Fruit fly (Drosophila melanogaster) whole organism, prepupa: ENCODE measurements around the gene Dsp1.

ENCODE experiments used
- Blimp-1 ChIP-seq: fragments of 200-800 bp; sonication (Bioruptor generic); optimal IDR thresholded peaks from 3 replicates; lab custom pipeline; 2017; ENCODE audit warnings: missing biosample characterization, missing genetic modification characterization, mild to moderate bottlenecking, moderate library complexity, missing genetic modification reagents
- CG10669 ChIP-seq: fragments of 200-800 bp; sonication (Bioruptor generic); optimal IDR thresholded peaks from 3 replicates; lab custom pipeline; 2018; ENCODE audit warnings: missing biosample characterization, mild to moderate bottlenecking, missing genetic modification characterization, moderate library complexity
- CG11762 ChIP-seq: fragments of 200-800 bp; sonication (Bioruptor generic); optimal IDR thresholded peaks from 3 replicates; lab custom pipeline; 2016; ENCODE audit warnings: missing biosample characterization, missing genetic modification characterization; ENCODE audit not compliant: insufficient read depth
- CG15336 ChIP-seq: fragments of 200-800 bp; sonication (Bioruptor generic); IDR thresholded peaks from 2 replicates; pipeline ENCODE4 v1.3.6; 2022; ENCODE audit warnings: missing biosample characterization, missing genetic modification characterization
- CG16779 ChIP-seq: fragments of 200-800 bp; sonication (Bioruptor generic); optimal IDR thresholded peaks from 3 replicates; lab custom pipeline; 2017; ENCODE audit warnings: missing biosample characterization, mild to moderate bottlenecking, missing genetic modification characterization
- CG3032 ChIP-seq: fragments of 200-800 bp; optimal IDR thresholded peaks from 2 replicates; lab custom pipeline; 2019; ENCODE audit warnings: missing biosample characterization, mild to moderate bottlenecking, missing genetic modification characterization, moderate library complexity
- CG31627 ChIP-seq: fragments of 200-800 bp; sonication (Bioruptor generic); optimal IDR thresholded peaks from 3 replicates; lab custom pipeline; 2016; ENCODE audit warnings: missing biosample characterization, missing genetic modification characterization
- CG32006 ChIP-seq: fragments of 200-800 bp; sonication (Bioruptor generic); optimal IDR thresholded peaks from 3 replicates; lab custom pipeline; 2017; ENCODE audit warnings: missing biosample characterization, mild to moderate bottlenecking, missing genetic modification characterization
- CG3919 ChIP-seq: fragments of 200-800 bp; sonication (Bioruptor generic); optimal IDR thresholded peaks from 3 replicates; lab custom pipeline; 2016; ENCODE audit warnings: missing biosample characterization, missing genetic modification characterization
- CG4318 ChIP-seq: fragments of 200-800 bp; sonication (Bioruptor generic); optimal IDR thresholded peaks from 3 replicates; lab custom pipeline; 2017; ENCODE audit warnings: missing biosample characterization, mild to moderate bottlenecking, missing genetic modification characterization
- CG6276 ChIP-seq: fragments of 200-800 bp; sonication (Bioruptor generic); optimal IDR thresholded peaks from 2 replicates; lab custom pipeline; 2017; ENCODE audit warnings: missing biosample characterization, mild to moderate bottlenecking, missing genetic modification characterization
- CG6792 ChIP-seq: fragments of 200-800 bp; sonication (Bioruptor generic); optimal IDR thresholded peaks from 3 replicates; lab custom pipeline; 2016; ENCODE audit warnings: missing biosample characterization, missing genetic modification characterization
- CG6854 ChIP-seq: fragments of 200-800 bp; sonication (Bioruptor generic); optimal IDR thresholded peaks from 2 replicates; lab custom pipeline; 2017; ENCODE audit warnings: missing biosample characterization, mild to moderate bottlenecking, missing genetic modification characterization
- CG7368 ChIP-seq: fragments of 200-800 bp; sonication (Bioruptor generic); optimal IDR thresholded peaks from 3 replicates; lab custom pipeline; 2016; ENCODE audit warnings: missing biosample characterization, missing genetic modification characterization
- CG8119 ChIP-seq: fragments of 200-800 bp; sonication (Bioruptor generic); IDR thresholded peaks from 3 replicates; pipeline ENCODE4 v1.3.6; 2022; ENCODE audit warnings: missing biosample characterization, missing genetic modification characterization
- CG8319 ChIP-seq: fragments of 200-800 bp; sonication (Bioruptor generic); optimal IDR thresholded peaks from 3 replicates; lab custom pipeline; 2016; ENCODE audit warnings: missing biosample characterization, missing genetic modification characterization
- CG8632 ChIP-seq: fragments of 200-800 bp; sonication (Bioruptor generic); optimal IDR thresholded peaks from 3 replicates; lab custom pipeline; 2016; ENCODE audit warnings: missing biosample characterization, missing genetic modification characterization
- CG9139 ChIP-seq: fragments of 200-800 bp; sonication (Bioruptor generic); optimal IDR thresholded peaks from 3 replicates; lab custom pipeline; 2017; ENCODE audit warnings: missing biosample characterization, mild to moderate bottlenecking, missing genetic modification characterization
- Eip75B ChIP-seq: fragments of 200-800 bp; sonication (Bioruptor generic); optimal IDR thresholded peaks from 3 replicates; lab custom pipeline; 2016; ENCODE audit warnings: missing biosample characterization, missing genetic modification characterization
- Eip93F ChIP-seq: fragments of 200-800 bp; sonication (Bioruptor generic); optimal IDR thresholded peaks from 2 replicates; lab custom pipeline; 2016; ENCODE audit warnings: missing biosample characterization, mild to moderate bottlenecking, missing genetic modification characterization
- Gug ChIP-seq: fragments of 200-800 bp; sonication (Bioruptor generic); IDR thresholded peaks from 2 replicates; pipeline ENCODE4 v1.3.6; 2022; ENCODE audit warnings: missing biosample characterization, missing genetic modification characterization
- Hr38 ChIP-seq: sonication (Bioruptor generic); optimal IDR thresholded peaks from 2 replicates; lab custom pipeline; 2016; ENCODE audit warnings: missing biosample characterization, missing genetic modification characterization
- Hr39 ChIP-seq: fragments of 200-800 bp; sonication (Bioruptor generic); optimal IDR thresholded peaks from 2 replicates; lab custom pipeline; 2016; ENCODE audit warnings: missing biosample characterization, missing genetic modification characterization
- Hr4 ChIP-seq: fragments of 200-800 bp; sonication (Bioruptor generic); optimal IDR thresholded peaks from 3 replicates; lab custom pipeline; 2016; ENCODE audit warnings: missing biosample characterization, missing genetic modification characterization
- Lpt ChIP-seq: fragments of 200-800 bp; sonication (Bioruptor generic); optimal IDR thresholded peaks from 3 replicates; lab custom pipeline; 2016; ENCODE audit warnings: missing biosample characterization, missing genetic modification characterization
- Met ChIP-seq: fragments of 200-800 bp; sonication (Bioruptor generic); optimal IDR thresholded peaks from 3 replicates; lab custom pipeline; 2016; ENCODE audit warnings: missing biosample characterization, missing genetic modification characterization
- OdsH ChIP-seq: fragments of 200-800 bp; sonication (Bioruptor generic); optimal IDR thresholded peaks from 3 replicates; lab custom pipeline; 2016; ENCODE audit warnings: missing biosample characterization, missing genetic modification characterization
- Smox ChIP-seq: fragments of 200-800 bp; sonication (Bioruptor generic); optimal IDR thresholded peaks from 3 replicates; lab custom pipeline; 2016; ENCODE audit warnings: missing biosample characterization, missing genetic modification characterization
- Sox102F ChIP-seq: fragments of 200-800 bp; sonication (Bioruptor generic); optimal IDR thresholded peaks from 2 replicates; lab custom pipeline; 2016; ENCODE audit warnings: missing biosample characterization, mild to moderate bottlenecking, missing genetic modification characterization
- Sox14 ChIP-seq: fragments of 200-800 bp; sonication (Bioruptor generic); optimal IDR thresholded peaks from 3 replicates; lab custom pipeline; 2016; ENCODE audit warnings: missing biosample characterization, missing genetic modification characterization
- Sox15 ChIP-seq: fragments of 200-800 bp; sonication (Bioruptor generic); optimal IDR thresholded peaks from 3 replicates; lab custom pipeline; 2016; ENCODE audit warnings: missing biosample characterization, missing genetic modification characterization
- achi ChIP-seq: fragments of 200-800 bp; sonication (Bioruptor generic); optimal IDR thresholded peaks from 3 replicates; lab custom pipeline; 2016; ENCODE audit warnings: missing biosample characterization, missing genetic modification characterization
- acj6 ChIP-seq: fragments of 200-800 bp; sonication (Bioruptor generic); optimal IDR thresholded peaks from 3 replicates; lab custom pipeline; 2016; ENCODE audit warnings: missing biosample characterization, missing genetic modification characterization
- cyc ChIP-seq: fragments of 200-800 bp; sonication (Bioruptor generic); optimal IDR thresholded peaks from 3 replicates; lab custom pipeline; 2016; ENCODE audit warnings: missing biosample characterization, missing genetic modification characterization
- dac ChIP-seq: fragments of 200-800 bp; sonication (Bioruptor generic); optimal IDR thresholded peaks from 2 replicates; lab custom pipeline; 2017; ENCODE audit warnings: missing biosample characterization, mild to moderate bottlenecking, missing genetic modification characterization
- eg ChIP-seq: fragments of 200-800 bp; sonication (Bioruptor generic); IDR thresholded peaks from 3 replicates; pipeline ENCODE4 v1.3.6; 2022; ENCODE audit warnings: missing biosample characterization, missing genetic modification characterization
- esn ChIP-seq: fragments of 200-800 bp; sonication (Bioruptor generic); optimal IDR thresholded peaks from 2 replicates; lab custom pipeline; 2016; ENCODE audit warnings: missing biosample characterization, mild to moderate bottlenecking, missing genetic modification characterization, moderate library complexity
- fd59A ChIP-seq: fragments of 200-800 bp; sonication (Bioruptor generic); optimal IDR thresholded peaks from 2 replicates; lab custom pipeline; 2017; ENCODE audit warnings: missing biosample characterization, mild to moderate bottlenecking, missing genetic modification characterization, missing genetic modification reagents
- fd85E ChIP-seq: fragments of 200-800 bp; sonication (Bioruptor generic); optimal IDR thresholded peaks from 3 replicates; lab custom pipeline; 2016; ENCODE audit warnings: missing biosample characterization, missing genetic modification characterization
- lz ChIP-seq: fragments of 200-800 bp; sonication (Bioruptor generic); optimal IDR thresholded peaks from 3 replicates; lab custom pipeline; 2016; ENCODE audit warnings: missing biosample characterization, missing genetic modification characterization
- net ChIP-seq: fragments of 200-800 bp; sonication (Bioruptor generic); optimal IDR thresholded peaks from 3 replicates; lab custom pipeline; 2016; ENCODE audit warnings: missing biosample characterization, missing genetic modification characterization
- salr ChIP-seq, 2 experiments: fragments of 200-800 bp; sonication (Bioruptor generic); optimal IDR thresholded peaks; 3 replicates each; lab custom pipeline; 2016 to 2018; ENCODE audit warnings: missing biosample characterization in 2 of 2, missing genetic modification characterization in 2 of 2, mild to moderate bottlenecking in 1 of 2
- spab ChIP-seq: fragments of 200-800 bp; sonication (Bioruptor generic); optimal IDR thresholded peaks from 2 replicates; lab custom pipeline; 2017; ENCODE audit warnings: missing biosample characterization, mild to moderate bottlenecking, missing genetic modification characterization, missing genetic modification reagents
- ss ChIP-seq, 2 experiments: fragments of 200-800 bp; sonication (Bioruptor generic); optimal IDR thresholded peaks; 2 replicates in 1 of 2; 3 replicates in 1 of 2; lab custom pipeline; 2017 to 2018; ENCODE audit warnings: mild to moderate bottlenecking in 2 of 2, missing biosample characterization in 2 of 2, missing genetic modification characterization in 2 of 2, moderate library complexity in 1 of 2
- svp ChIP-seq: fragments of 200-800 bp; sonication (Bioruptor generic); peaks from one replicate; lab custom pipeline; 2016; ENCODE audit warnings: missing biosample characterization, missing genetic modification characterization
- topi ChIP-seq: fragments of 200-800 bp; sonication (Bioruptor generic); optimal IDR thresholded peaks from 3 replicates; lab custom pipeline; 2016; ENCODE audit warnings: missing biosample characterization, missing genetic modification characterization
- vri ChIP-seq: fragments of 200-800 bp; sonication (Bioruptor generic); optimal IDR thresholded peaks from 3 replicates; lab custom pipeline; 2016; ENCODE audit warnings: missing biosample characterization, mild to moderate bottlenecking, missing genetic modification characterization

Gene Dsp1

DNA sequence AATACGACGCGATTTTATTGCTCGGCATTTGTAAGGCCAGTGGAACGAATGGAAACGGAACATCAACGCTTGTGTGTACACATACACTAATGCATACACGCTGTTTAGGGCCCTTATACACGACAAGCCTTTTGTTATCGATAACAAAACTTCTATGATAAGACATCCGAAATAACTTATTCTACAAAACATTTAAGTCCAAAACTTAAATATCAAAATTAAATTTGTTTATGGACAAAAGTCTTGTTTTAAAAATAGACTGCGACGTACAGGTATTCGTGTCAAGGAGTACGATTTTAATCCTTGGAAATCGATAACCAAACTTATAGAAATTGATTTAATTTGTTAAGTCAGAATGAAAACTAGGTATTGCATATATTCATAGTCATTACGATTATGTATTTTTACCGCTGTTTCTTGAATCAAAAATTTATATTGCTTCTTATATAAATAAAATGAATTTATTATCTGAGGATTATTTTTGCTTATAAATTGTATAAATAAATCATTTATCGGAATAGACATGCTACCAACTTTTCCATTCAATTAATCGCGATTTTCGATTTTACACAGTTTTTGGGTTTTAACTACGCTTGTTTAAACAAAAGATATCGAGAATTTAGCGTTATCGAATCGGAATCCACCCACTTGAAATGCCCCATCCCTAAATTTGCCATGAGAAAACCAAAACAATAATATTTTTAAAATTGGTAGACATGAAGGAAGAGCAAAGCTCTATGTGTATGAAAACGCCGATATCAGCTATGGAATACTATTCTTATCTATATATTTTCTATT is 20.1 kb upstream of the Dsp1 start, which contains the start of the genes CG9915 and SWIP (continued):
- TF ChIP-seq Lpt (GFP tag; lab: Kevin White, UChicago) (no peak), CG6276 (GFP tag; lab: Kevin White, UChicago) (no peak), CG9139 (GFP tag; lab: Kevin White, UChicago) (no peak)

DNA sequence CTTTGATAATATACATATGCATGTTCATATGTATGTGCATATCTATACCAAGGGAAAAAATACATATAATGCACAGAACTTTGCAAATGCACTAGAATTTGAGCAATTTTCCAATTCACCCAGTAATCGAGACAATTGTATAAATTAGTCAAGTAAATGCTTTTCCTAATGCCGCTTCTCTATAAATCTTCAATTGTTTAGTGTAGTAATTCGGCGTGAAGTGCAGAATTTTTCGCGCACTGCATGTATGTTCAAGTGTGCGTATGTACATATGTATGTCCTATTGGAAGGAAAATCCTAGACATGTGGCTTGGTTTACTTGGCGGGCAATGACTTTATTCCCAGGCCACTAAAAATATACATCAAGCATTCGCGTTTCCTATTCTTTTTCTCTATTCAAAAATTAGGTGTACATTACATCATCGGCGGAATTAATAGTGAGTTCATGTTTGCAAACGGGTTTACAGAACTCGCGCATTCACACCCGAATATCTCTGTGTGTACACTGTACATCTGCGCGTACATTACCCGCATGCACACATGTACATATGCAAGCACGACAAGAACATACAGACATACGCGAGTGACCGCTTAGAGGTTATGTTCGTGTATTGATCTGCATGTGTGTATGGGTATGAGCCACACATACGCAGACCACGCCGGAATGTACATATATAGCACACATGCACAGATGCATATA is 14.4 kb upstream of the Dsp1 start:
- TF ChIP-seq Sox15 (GFP tag; lab: Kevin White, UChicago) (peak; percentile 60), fd59A (peak; percentile 57), cyc (GFP tag; lab: Kevin White, UChicago) (peak; percentile 64), CG4318 (GFP tag; lab: Kevin White, UChicago) (peak; percentile 58), topi (GFP tag; lab: Kevin White, UChicago) (peak; percentile 66), Eip75B (peak; percentile 78), Met (GFP tag; lab: Kevin White, UChicago) (no peak), Hr39 (peak; percentile 73), CG6792 (peak; percentile 69), eg (GFP tag; lab: Robert Waterston, UW) (peak; percentile 78; the same call in 2 of the 3 replicates), Sox14 (GFP tag; lab: Kevin White, UChicago) (peak; percentile 71), CG8632 (GFP tag; lab: Kevin White, UChicago) (peak; percentile 67), acj6 (GFP tag; lab: Kevin White, UChicago) (peak; percentile 82), CG11762 (peak; percentile 69), CG7368 (GFP tag; lab: Kevin White, UChicago) (no peak), Hr38 (GFP tag; lab: Kevin White, UChicago) (no peak), Blimp-1 (GFP tag; lab: Kevin White, UChicago) (no peak), dac (peak; percentile 45), achi (GFP tag; lab: Kevin White, UChicago) (no peak), CG16779 (tag; lab: Kevin White, UChicago) (no peak), Sox102F (GFP tag; lab: Kevin White, UChicago) (no peak), CG6854 (GFP tag; lab: Kevin White, UChicago) (no peak), Hr4 (peak; percentile 79), esn (GFP tag; lab: Kevin White, UChicago) (peak; percentile 70), fd85E (GFP tag; lab: Kevin White, UChicago) (peak; percentile 10), CG8319 (peak; percentile 57), salr (GFP tag; optimal IDR thresholded peaks at IDR 0.05; lab: Kevin White, UChicago) (no peak), CG31627 (GFP tag; lab: Kevin White, UChicago) (peak; percentile 65), svp (GFP tag; lab: Kevin White, UChicago) (peak; percentile 72), CG8119 (peak; percentile 78), net (GFP tag; lab: Kevin White, UChicago) (peak; percentile 83), ss (GFP tag; optimal IDR thresholded peaks at IDR 0.05; lab: Kevin White, UChicago) (peak; percentile 6 to 54), Smox (GFP tag; lab: Kevin White, UChicago) (no peak), Gug (GFP tag; lab: Robert Waterston, UW) (peak; percentile 76), Eip93F (GFP tag; lab: Kevin White, UChicago) (no peak), CG32006 (peak; percentile 77), spab (GFP tag; lab: Kevin White, UChicago) (peak; percentile 58), lz (peak; percentile 42), CG10669 (GFP tag; lab: Kevin White, UChicago) (peak; percentile 82), OdsH (GFP tag; lab: Kevin White, UChicago) (peak; percentile 79), CG3032 (tag; lab: Kevin White, UChicago) (peak; percentile 76), vri (peak; percentile 87), CG3919 (no peak), CG15336 (peak; percentile 75), CG9139 (GFP tag; lab: Kevin White, UChicago) (no peak)
